Fruit fly (Drosophila melanogaster) whole organism, wandering third instar larva: Measurements from ENCODE around the gene CG43339.

Source experiments
- Abd-B ChIP-seq: fragments of >200 bp; optimal IDR thresholded peaks from 2 replicates; lab custom pipeline; 2017; ENCODE audit warnings: missing biosample characterization, missing genetic modification characterization
- CG32264 ChIP-seq: fragments of 200-800 bp; sonication (Bioruptor generic); optimal IDR thresholded peaks from 2 replicates; lab custom pipeline; 2016; ENCODE audit warnings: missing biosample characterization, missing genetic modification characterization
- CG9705 ChIP-seq: fragments of 200-800 bp; sonication (Bioruptor generic); optimal IDR thresholded peaks from 2 replicates; lab custom pipeline; 2018; ENCODE audit warnings: missing biosample characterization, mild to moderate bottlenecking, missing genetic modification characterization
- CrebA ChIP-seq: fragments of 200-800 bp; sonication (Bioruptor generic); optimal IDR thresholded peaks from 2 replicates; lab custom pipeline; 2016; ENCODE audit warnings: missing biosample characterization, mild to moderate bottlenecking, missing genetic modification characterization, borderline replicate concordance
- Dfd ChIP-seq: fragments of >200 bp; optimal IDR thresholded peaks from 2 replicates; lab custom pipeline; 2017; ENCODE audit warnings: missing biosample characterization, missing genetic modification characterization
- Dif ChIP-seq: fragments of 200-275, 200-300 bp; sonication (Bioruptor generic); optimal IDR thresholded peaks from 2 replicates; lab custom pipeline; 2018; ENCODE audit warnings: missing biosample characterization, missing genetic modification characterization; ENCODE audit not compliant: partially characterized antibody
- GATAd ChIP-seq: sonication (Bioruptor generic); optimal IDR thresholded peaks from 2 replicates; lab custom pipeline; 2016; ENCODE audit warnings: missing biosample characterization, missing genetic modification characterization
- HLH106 ChIP-seq: fragments of 200-800 bp; optimal IDR thresholded peaks from 3 replicates; lab custom pipeline; 2019; ENCODE audit warnings: missing biosample characterization, mild to moderate bottlenecking, missing genetic modification characterization, moderate library complexity
- Hnf4 ChIP-seq: fragments of 200-800 bp; sonication (Bioruptor generic); optimal IDR thresholded peaks from 2 replicates; lab custom pipeline; 2016; ENCODE audit warnings: missing biosample characterization, mild to moderate bottlenecking, missing genetic modification characterization
- Hr78 ChIP-seq: fragments of >200 bp; optimal IDR thresholded peaks from 2 replicates; lab custom pipeline; 2017; ENCODE audit warnings: missing biosample characterization, missing genetic modification characterization
- Hr83 ChIP-seq: fragments of 200-300 bp; sonication (Bioruptor generic); optimal IDR thresholded peaks from 2 replicates; lab custom pipeline; 2016; ENCODE audit warnings: missing biosample characterization, mild to moderate bottlenecking, missing genetic modification characterization, moderate library complexity; ENCODE audit not compliant: poor library complexity, severe bottlenecking
- Jra ChIP-seq: sonication (Bioruptor generic); optimal IDR thresholded peaks from 2 replicates; lab custom pipeline; 2016; ENCODE audit warnings: missing biosample characterization, missing genetic modification characterization
- Mio ChIP-seq: sonication (Bioruptor generic); optimal IDR thresholded peaks from 2 replicates; lab custom pipeline; 2016; ENCODE audit warnings: missing biosample characterization, missing genetic modification characterization
- Myc ChIP-seq: fragments of >200 bp; optimal IDR thresholded peaks from 2 replicates; lab custom pipeline; 2017
- N ChIP-seq: fragments of >200 bp; optimal IDR thresholded peaks from 2 replicates; lab custom pipeline; 2018; ENCODE audit warnings: missing biosample characterization, missing external identifiers, missing genetic modification characterization
- OdsH ChIP-seq: fragments of 200-800 bp; sonication (Bioruptor generic); optimal IDR thresholded peaks from 2 replicates; lab custom pipeline; 2016; ENCODE audit warnings: missing biosample characterization, mild to moderate bottlenecking, missing genetic modification characterization
- Rel ChIP-seq, 2 experiments: fragments of 200-800 bp; sonication (Bioruptor generic) in 1 of 2; optimal IDR thresholded peaks; 2 replicates in 1 of 2; 3 replicates in 1 of 2; lab custom pipeline; 2016 to 2019; ENCODE audit warnings: mild to moderate bottlenecking in 2 of 2, missing biosample characterization in 2 of 2, missing genetic modification characterization in 2 of 2, moderate library complexity in 1 of 2
- Sp1 ChIP-seq: fragments of 200-800 bp; sonication (Bioruptor generic); optimal IDR thresholded peaks from 3 replicates; lab custom pipeline; 2019; ENCODE audit warnings: missing biosample characterization, mild to moderate bottlenecking, missing genetic modification characterization, moderate library complexity
- Vsx2 ChIP-seq: fragments of 200-300, 225-300 bp; sonication (Bioruptor generic); optimal IDR thresholded peaks from 2 replicates; lab custom pipeline; 2018; ENCODE audit warnings: missing biosample characterization, missing genetic modification characterization; ENCODE audit not compliant: partially characterized antibody
- br ChIP-seq: fragments of 200-800 bp; sonication (Bioruptor generic); optimal IDR thresholded peaks from 2 replicates; lab custom pipeline; 2016; ENCODE audit warnings: missing biosample characterization, missing genetic modification characterization
- brk ChIP-seq: fragments of 200-800 bp; sonication (Bioruptor generic); optimal IDR thresholded peaks from 2 replicates; lab custom pipeline; 2016; ENCODE audit warnings: missing biosample characterization, mild to moderate bottlenecking, missing genetic modification characterization
- dl ChIP-seq, 2 experiments: fragments of 175-275, 200-275 bp in 1 of 2; fragments of 200-275 bp in 1 of 2; sonication (Bioruptor generic); optimal IDR thresholded peaks; lab custom pipeline; 2018; ENCODE audit warnings: mild to moderate bottlenecking in 2 of 2, missing biosample characterization in 2 of 2, missing genetic modification characterization in 2 of 2, moderate library complexity in 2 of 2; ENCODE audit not compliant: partially characterized antibody in 2 of 2, insufficient read depth in 1 of 2
- dmrt93B ChIP-seq: fragments of 200-800 bp; sonication (Bioruptor generic); optimal IDR thresholded peaks from 2 replicates; lab custom pipeline; 2018; ENCODE audit warnings: missing biosample characterization, mild to moderate bottlenecking, missing genetic modification characterization
- dsf ChIP-seq: sonication (Bioruptor generic); optimal IDR thresholded peaks from 2 replicates; lab custom pipeline; 2016; ENCODE audit warnings: missing biosample characterization, missing genetic modification characterization, borderline replicate concordance
- ey ChIP-seq: fragments of 200-800 bp; sonication (Bioruptor generic); optimal IDR thresholded peaks from 2 replicates; lab custom pipeline; 2016; ENCODE audit warnings: missing biosample characterization, missing genetic modification characterization
- foxo ChIP-seq, 2 experiments: fragments of 200-800 bp; sonication (Bioruptor generic); optimal IDR thresholded peaks; 2 replicates in 1 of 2; 3 replicates in 1 of 2; lab custom pipeline; 2016 to 2017; ENCODE audit warnings: missing biosample characterization in 2 of 2, missing genetic modification characterization in 2 of 2
- fru ChIP-seq: fragments of 200-800 bp; sonication (Bioruptor generic); optimal IDR thresholded peaks from 3 replicates; lab custom pipeline; 2016; ENCODE audit warnings: missing biosample characterization, mild to moderate bottlenecking, missing genetic modification characterization
- h ChIP-seq: fragments of 200-800 bp; sonication (Bioruptor generic); optimal IDR thresholded peaks from 3 replicates; lab custom pipeline; 2016; ENCODE audit warnings: missing biosample characterization, mild to moderate bottlenecking, missing genetic modification characterization
- jim ChIP-seq: fragments of 175-275, 200-325 bp; sonication (Bioruptor generic); optimal IDR thresholded peaks from 2 replicates; lab custom pipeline; 2016; ENCODE audit warnings: missing biosample characterization, mild to moderate bottlenecking, missing genetic modification characterization
- lola ChIP-seq: fragments of >200 bp; optimal IDR thresholded peaks from 2 replicates; lab custom pipeline; 2017; ENCODE audit warnings: missing biosample characterization, missing genetic modification characterization
- pan ChIP-seq: fragments of >200 bp; optimal IDR thresholded peaks from 2 replicates; lab custom pipeline; 2017
- psq ChIP-seq: fragments of 200-800 bp; sonication (Bioruptor generic); optimal IDR thresholded peaks from 3 replicates; lab custom pipeline; 2017; ENCODE audit warnings: missing biosample characterization, mild to moderate bottlenecking, missing genetic modification characterization, moderate library complexity
- rgr ChIP-seq: fragments of 200-800 bp; sonication (Bioruptor generic); optimal IDR thresholded peaks from 3 replicates; lab custom pipeline; 2016; ENCODE audit warnings: missing biosample characterization, mild to moderate bottlenecking, missing genetic modification characterization
- sage ChIP-seq: fragments of 200-800 bp; sonication (Bioruptor generic); optimal IDR thresholded peaks from 2 replicates; lab custom pipeline; 2016; ENCODE audit warnings: missing biosample characterization, mild to moderate bottlenecking, missing genetic modification characterization
- sv ChIP-seq: fragments of 200-800 bp; sonication (Bioruptor generic); optimal IDR thresholded peaks from 3 replicates; lab custom pipeline; 2016; ENCODE audit warnings: missing biosample characterization, missing genetic modification characterization
- tai ChIP-seq: sonication (Bioruptor generic); optimal IDR thresholded peaks from 2 replicates; lab custom pipeline; 2016; ENCODE audit warnings: missing biosample characterization, missing genetic modification characterization
- usp ChIP-seq: fragments of >200 bp; optimal IDR thresholded peaks from 2 replicates; lab custom pipeline; 2017; ENCODE audit warnings: missing biosample characterization, missing genetic modification characterization
- woc ChIP-seq: sonication (Bioruptor generic); optimal IDR thresholded peaks from 2 replicates; lab custom pipeline; 2016; ENCODE audit warnings: missing biosample characterization, mild to moderate bottlenecking, missing genetic modification characterization

The CG43339 gene

dm6 chr2L:18702721-18703488 lies 29.8 kb upstream of the CG43339 start, which contains the start of the genes CG10376 and CG10343 (continued):
- peak; percentile 83 for TF ChIP-seq dmrt93B (GFP tag; lab: Kevin White, UChicago)
- TF ChIP-seq, all 38 proteins: peak for 18

- peak; percentile 36 for TF ChIP-seq Myc (lab: Kevin White, UChicago)
- TF ChIP-seq sage (GFP tag; lab: Kevin White, UChicago): peak; percentile 3
- TF ChIP-seq dsf: no peak
- TF ChIP-seq h (GFP tag; lab: Kevin White, UChicago): peak; percentile 3
These were observed 25.6 kb upstream of the CG43339 start, which contains the start of gene CG10341 for dm6 chr2L:18698559-18699130. Gene CG10341 (plus strand): TSS chr2L:18698714.

dm6 chr2L:18695404-18695804 lies 22.3 kb upstream of the CG43339 start, which contains the start of the genes CG10383 and CG10338:
Gene CG10383 (minus strand): TSS chr2L:18695602.
Gene CG10338 (plus strand): TSS chr2L:18695664.
- peak; percentile 92 for TF ChIP-seq Jra (GFP tag; lab: Kevin White, UChicago)
- peak; percentile 72 for TF ChIP-seq woc
- peak; percentile 71 for TF ChIP-seq sv
- TF ChIP-seq lola (GFP tag; lab: Kevin White, UChicago): peak; percentile 58
- peak; percentile 79 for TF ChIP-seq Sp1
- TF ChIP-seq dsf: no peak
- peak; percentile 82 for TF ChIP-seq psq (GFP tag; lab: Kevin White, UChicago)
- TF ChIP-seq ey (GFP tag; lab: Kevin White, UChicago): peak; percentile 91
- TF ChIP-seq CG9705 (GFP tag; lab: Kevin White, UChicago): peak; percentile 63
- no peak for TF ChIP-seq Dif (GFP tag; lab: Kevin White, UChicago)
- peak; percentile 72 for TF ChIP-seq dmrt93B (GFP tag; lab: Kevin White, UChicago)
- TF ChIP-seq Myc (lab: Kevin White, UChicago): peak; percentile 81
- TF ChIP-seq Mio (GFP tag; lab: Kevin White, UChicago): peak; percentile 70
- peak; percentile 93 for TF ChIP-seq h (GFP tag; lab: Kevin White, UChicago)
- TF ChIP-seq Rel (GFP tag; optimal IDR thresholded peaks at IDR 0.05; lab: Kevin White, UChicago): no peak
- peak; percentile 75 for TF ChIP-seq Rel (tag; optimal IDR thresholded peaks at IDR 0.05; lab: Kevin White, UChicago)
- peak; percentile 69 for TF ChIP-seq sage (GFP tag; lab: Kevin White, UChicago)
- TF ChIP-seq jim (GFP tag; lab: Kevin White, UChicago): peak; percentile 65
- no peak for TF ChIP-seq N
- TF ChIP-seq Dfd (GFP tag; lab: Kevin White, UChicago): no peak
- no peak for TF ChIP-seq tai (GFP tag; lab: Kevin White, UChicago)
- peak; percentile 92 for TF ChIP-seq Hr83 (GFP tag; lab: Kevin White, UChicago)
- peak; percentile 87 for TF ChIP-seq OdsH (GFP tag; lab: Kevin White, UChicago)
- no peak for TF ChIP-seq Abd-B (GFP tag; lab: Kevin White, UChicago)
- no peak for TF ChIP-seq CrebA (GFP tag; lab: Kevin White, UChicago)
- TF ChIP-seq GATAd (GFP tag; lab: Kevin White, UChicago): peak; percentile 90
- no peak for TF ChIP-seq Vsx2 (GFP tag; lab: Kevin White, UChicago)
- TF ChIP-seq HLH106 (tag; lab: Kevin White, UChicago): peak; percentile 84
- TF ChIP-seq br (GFP tag; lab: Kevin White, UChicago): peak; percentile 88
- TF ChIP-seq rgr (GFP tag; lab: Kevin White, UChicago): peak; percentile 93
- TF ChIP-seq pan (lab: Kevin White, UChicago): no peak
- no peak for TF ChIP-seq Hr78
- no peak for TF ChIP-seq dl (GFP tag; optimal IDR thresholded peaks at IDR 0.05; lab: Kevin White, UChicago; ENCODE audit: insufficient read depth in 1 of 2, partially characterized antibody in 2 of 2)
- no peak for TF ChIP-seq usp
- peak; percentile 76 for TF ChIP-seq CG32264 (GFP tag; lab: Kevin White, UChicago)
- TF ChIP-seq brk (GFP tag; lab: Kevin White, UChicago): no peak
- peak; percentile 90 for TF ChIP-seq fru (GFP tag; lab: Kevin White, UChicago)
- peak; percentile 94 for TF ChIP-seq Hnf4
- TF ChIP-seq foxo (GFP tag; optimal IDR thresholded peaks at IDR 0.05; lab: Kevin White, UChicago): peak in 1 of 2 experiments; percentile 95
- TF ChIP-seq, all 38 proteins: peak for 25
